Worm (Caenorhabditis elegans) whole organism, L2 larva: ENCODE measurements around the gene sma-1.

Experiments used
- C34F6.9 ChIP-seq: fragments of 150-350 bp; optimal IDR thresholded peaks from 2 replicates; lab custom pipeline; 2014; ENCODE audit warnings: missing biosample characterization, missing genetic modification characterization
- F13H6.1 ChIP-seq: sonication (generic microtip); optimal IDR thresholded peaks from 2 replicates; lab custom pipeline; 2016; ENCODE audit warnings: missing genetic modification characterization, missing compliant biosample characterization
- ZK546.5 ChIP-seq: sonication (generic microtip); optimal IDR thresholded peaks from 2 replicates; lab custom pipeline; 2017; ENCODE audit warnings: missing biosample characterization, missing genetic modification characterization
- aly-2 ChIP-seq: fragments of 150-350 bp; optimal IDR thresholded peaks from 2 replicates; lab custom pipeline; 2014; ENCODE audit warnings: missing biosample characterization, missing genetic modification characterization
- blmp-1 ChIP-seq: sonication (generic microtip); optimal IDR thresholded peaks from 2 replicates; lab custom pipeline; 2017; ENCODE audit warnings: missing genetic modification characterization, mild to moderate bottlenecking, missing compliant biosample characterization, antibody characterized with exemption, moderate library complexity; ENCODE audit not compliant: insufficient read depth
- crh-2 ChIP-seq: sonication (generic microtip); optimal IDR thresholded peaks from 2 replicates; lab custom pipeline; 2017; ENCODE audit warnings: missing biosample characterization, missing genetic modification characterization
- dmd-4 ChIP-seq: sonication (generic microtip); optimal IDR thresholded peaks from 2 replicates; lab custom pipeline; 2017; ENCODE audit warnings: missing biosample characterization, missing genetic modification characterization
- elt-1 ChIP-seq: fragments of 150-350 bp; optimal IDR thresholded peaks from 2 replicates; lab custom pipeline; 2014; ENCODE audit warnings: missing biosample characterization, missing genetic modification characterization
- elt-3 ChIP-seq: sonication (generic microtip); optimal IDR thresholded peaks from 2 replicates; lab custom pipeline; 2017; ENCODE audit warnings: missing biosample characterization, missing genetic modification characterization
- fos-1 ChIP-seq: fragments of 150-350 bp; optimal IDR thresholded peaks from 2 replicates; lab custom pipeline; 2014; ENCODE audit warnings: missing biosample characterization, missing genetic modification characterization
- gmeb-1 ChIP-seq: fragments of 150-350 bp; optimal IDR thresholded peaks from 2 replicates; lab custom pipeline; 2014; ENCODE audit warnings: missing biosample characterization, missing genetic modification characterization
- lin-11 ChIP-seq: fragments of 150-350 bp; sonication (generic microtip); optimal IDR thresholded peaks from 2 replicates; lab custom pipeline; 2014; ENCODE audit warnings: missing biosample characterization, missing genetic modification characterization, inconsistent platforms, mixed read lengths
- lin-13 ChIP-seq: fragments of 150-350 bp; optimal IDR thresholded peaks from 2 replicates; lab custom pipeline; 2014; ENCODE audit warnings: missing biosample characterization, missing genetic modification reagents, missing genetic modification characterization
- lin-39 ChIP-seq: fragments of 150-350 bp; optimal IDR thresholded peaks from 2 replicates; lab custom pipeline; 2014; ENCODE audit warnings: missing biosample characterization, missing genetic modification reagents, missing genetic modification characterization
- lsy-2 ChIP-seq, 2 experiments: fragments of 150-350 bp in 1 of 2; sonication (generic microtip) in 1 of 2; optimal IDR thresholded peaks; 2 replicates each; lab custom pipeline; 2014 to 2017; ENCODE audit warnings: missing biosample characterization in 2 of 2, missing genetic modification characterization in 2 of 2
- mab-5 ChIP-seq: fragments of 150-350 bp; optimal IDR thresholded peaks from 2 replicates; lab custom pipeline; 2014; ENCODE audit warnings: missing biosample characterization, missing genetic modification characterization
- mbf-1 ChIP-seq: sonication (generic microtip); optimal IDR thresholded peaks from 2 replicates; lab custom pipeline; 2017; ENCODE audit warnings: missing biosample characterization, missing genetic modification characterization
- nhr-12 ChIP-seq: fragments of 150-350 bp; optimal IDR thresholded peaks from 2 replicates; lab custom pipeline; 2014; ENCODE audit warnings: missing biosample characterization, missing genetic modification characterization
- nhr-21 ChIP-seq: fragments of 150-350 bp; optimal IDR thresholded peaks from 2 replicates; lab custom pipeline; 2014; ENCODE audit warnings: missing biosample characterization, missing genetic modification characterization
- nhr-237 ChIP-seq: fragments of 150-350 bp; optimal IDR thresholded peaks from 2 replicates; lab custom pipeline; 2014; ENCODE audit warnings: missing biosample characterization, missing genetic modification characterization
- nhr-25 ChIP-seq: fragments of 150-350 bp; sonication (generic microtip); optimal IDR thresholded peaks from 3 replicates; lab custom pipeline; 2014; ENCODE audit warnings: missing biosample characterization, missing genetic modification characterization
- nhr-77 ChIP-seq: fragments of 150-350 bp; optimal IDR thresholded peaks from 2 replicates; lab custom pipeline; 2014; ENCODE audit warnings: missing biosample characterization, missing genetic modification characterization
- peb-1 ChIP-seq: fragments of 150-350 bp; optimal IDR thresholded peaks from 2 replicates; lab custom pipeline; 2014; ENCODE audit warnings: missing biosample characterization, missing genetic modification characterization
- sem-4 ChIP-seq: fragments of 150-350 bp; optimal IDR thresholded peaks from 2 replicates; lab custom pipeline; 2014; ENCODE audit warnings: missing biosample characterization, missing genetic modification reagents, missing genetic modification characterization
- skn-1 ChIP-seq: sonication (generic microtip); optimal IDR thresholded peaks from 2 replicates; lab custom pipeline; 2017; ENCODE audit warnings: missing biosample characterization, missing genetic modification characterization
- sma-9 ChIP-seq, 2 experiments: fragments of 150-350 bp in 1 of 2; sonication (generic microtip) in 1 of 2; optimal IDR thresholded peaks; 2 replicates each; lab custom pipeline; 2014 to 2016; ENCODE audit warnings: missing genetic modification characterization in 2 of 2, mild to moderate bottlenecking in 1 of 2, missing biosample characterization in 1 of 2, missing compliant biosample characterization in 1 of 2, missing genetic modification reagents in 1 of 2, moderate library complexity in 1 of 2
- snpc-4 ChIP-seq: fragments of 150-350 bp; optimal IDR thresholded peaks from 2 replicates; lab custom pipeline; 2014; ENCODE audit warnings: missing biosample characterization, missing genetic modification characterization
- unc-55 ChIP-seq: fragments of 150-350 bp; sonication (generic microtip); optimal IDR thresholded peaks from 3 replicates; lab custom pipeline; 2014; ENCODE audit warnings: missing biosample characterization, missing genetic modification reagents, missing genetic modification characterization
- unc-62 ChIP-seq: fragments of 150-350 bp; optimal IDR thresholded peaks from 2 replicates; lab custom pipeline; 2014; ENCODE audit warnings: missing biosample characterization, missing genetic modification reagents, missing genetic modification characterization
- ztf-11 ChIP-seq: sonication (generic microtip); optimal IDR thresholded peaks from 2 replicates; lab custom pipeline; 2017; ENCODE audit warnings: missing biosample characterization, missing genetic modification characterization
- ztf-4 ChIP-seq: fragments of 150-350 bp; optimal IDR thresholded peaks from 2 replicates; lab custom pipeline; 2014; ENCODE audit warnings: missing biosample characterization, missing genetic modification characterization

sma-1 gene

DNA sequence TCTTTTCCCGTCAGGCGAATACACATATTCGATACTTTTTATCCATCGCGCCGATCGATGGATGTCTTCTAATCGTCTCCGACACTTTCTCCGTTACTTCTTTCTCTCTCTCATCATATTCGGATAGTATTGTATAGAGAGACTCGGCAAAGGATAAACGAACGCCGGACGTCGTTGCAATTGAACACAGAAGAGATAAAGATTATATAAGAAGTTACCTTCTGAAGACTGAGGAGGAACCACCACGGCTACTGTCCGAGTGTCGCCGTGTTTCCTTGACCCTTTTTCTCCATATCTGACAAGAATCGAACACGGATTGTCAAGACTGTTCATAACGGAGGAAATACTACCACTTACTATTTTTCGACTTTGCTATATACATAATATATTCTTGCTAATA lies at the start of gene sma-1:
sma-1 (plus strand) TSS at position 301 of the 400 bp plus-strand sequence.
- TF ChIP-seq peb-1: no peak
- TF ChIP-seq, all 48 proteins: peak for 0

ce11 chrV:11852305-11852704 lies 46.9 kb upstream of the sma-1 start:
- TF ChIP-seq unc-55 (GFP tag; lab: Kevin White, UChicago): peak; percentile 21
- TF ChIP-seq ztf-4 (tag; lab: Kevin White, UChicago): no peak

ce11 chrV:11853723-11854122 lies 45.5 kb upstream of the sma-1 start:
- TF ChIP-seq C34F6.9 (tag; lab: Kevin White, UChicago) (no peak), unc-55 (GFP tag; lab: Kevin White, UChicago) (peak; percentile 25)

DNA sequence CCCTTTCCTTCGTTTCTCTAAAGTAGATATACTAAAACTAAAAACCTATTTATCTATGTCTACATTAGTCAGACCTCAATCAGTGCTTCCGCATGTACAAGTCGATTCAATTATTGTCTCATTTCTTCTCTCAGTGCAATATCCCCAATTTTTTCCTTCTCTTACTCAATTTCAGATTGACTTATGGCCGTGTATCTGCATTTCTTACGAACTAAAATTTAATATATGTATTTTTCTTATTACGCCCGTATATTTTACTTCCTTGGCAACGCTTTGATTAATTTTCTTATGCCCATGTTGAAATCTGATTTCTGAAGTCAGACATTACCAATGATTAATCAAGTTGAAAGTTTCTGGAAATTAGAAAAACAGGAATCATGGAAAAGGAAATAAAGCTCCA lies 44.3 kb upstream of the sma-1 start:
- no peak for TF ChIP-seq sma-9 (GFP tag; optimal IDR thresholded peaks at IDR 0.05; lab: Kevin White, UChicago)
- no peak for TF ChIP-seq sma-9 (tag; optimal IDR thresholded peaks at IDR 0.05; lab: Kevin White, UChicago)
- TF ChIP-seq nhr-237 (tag; lab: Kevin White, UChicago): no peak
- no peak for TF ChIP-seq fos-1
- TF ChIP-seq nhr-77: no peak
- TF ChIP-seq C34F6.9 (tag; lab: Kevin White, UChicago): no peak
- no peak for TF ChIP-seq lin-11 (tag; lab: Kevin White, UChicago)
- no peak for TF ChIP-seq elt-3 (tag; lab: Kevin White, UChicago)
- no peak for TF ChIP-seq aly-2 (tag; lab: Kevin White, UChicago)
- no peak for TF ChIP-seq gmeb-1
- TF ChIP-seq nhr-12 (tag; lab: Kevin White, UChicago): no peak
- TF ChIP-seq nhr-21 (tag; lab: Kevin White, UChicago): peak; percentile 50
- no peak for TF ChIP-seq unc-62 (GFP tag; lab: Kevin White, UChicago)
- peak in 1 of 2 experiments; percentile 50 for TF ChIP-seq lsy-2 (tag; optimal IDR thresholded peaks at IDR 0.05; lab: Kevin White, UChicago)
- TF ChIP-seq dmd-4: peak; percentile 15

ce11 chrV:11856022-11856421 lies 43.2 kb upstream of the sma-1 start:
- TF ChIP-seq mbf-1 (tag; lab: Kevin White, UChicago): no peak
- TF ChIP-seq snpc-4: no peak
- TF ChIP-seq blmp-1: no peak
- no peak for TF ChIP-seq skn-1 (tag; lab: Kevin White, UChicago)
- TF ChIP-seq unc-55 (GFP tag; lab: Kevin White, UChicago): no peak
- no peak for TF ChIP-seq ztf-11 (tag; lab: Kevin White, UChicago)
- no peak for TF ChIP-seq mab-5 (tag; lab: Kevin White, UChicago)
- TF ChIP-seq lin-39: no peak
- TF ChIP-seq crh-2: no peak
- no peak for TF ChIP-seq lin-13 (GFP tag; lab: Kevin White, UChicago)
- TF ChIP-seq elt-1 (tag; lab: Kevin White, UChicago): no peak
- TF ChIP-seq sem-4 (tag; lab: Kevin White, UChicago): no peak

ce11 chrV:11857756-11858155 lies 41.5 kb upstream of the sma-1 start:
- TF ChIP-seq nhr-25 (tag; lab: Kevin White, UChicago) (peak; percentile 77), F13H6.1 (no peak), ztf-11 (tag; lab: Kevin White, UChicago) (no peak), sma-9 (GFP tag; optimal IDR thresholded peaks at IDR 0.05; lab: Kevin White, UChicago) (peak; percentile 43), sma-9 (tag; optimal IDR thresholded peaks at IDR 0.05; lab: Kevin White, UChicago) (no peak)
- TF ChIP-seq, all 48 proteins: peak for 2

DNA sequence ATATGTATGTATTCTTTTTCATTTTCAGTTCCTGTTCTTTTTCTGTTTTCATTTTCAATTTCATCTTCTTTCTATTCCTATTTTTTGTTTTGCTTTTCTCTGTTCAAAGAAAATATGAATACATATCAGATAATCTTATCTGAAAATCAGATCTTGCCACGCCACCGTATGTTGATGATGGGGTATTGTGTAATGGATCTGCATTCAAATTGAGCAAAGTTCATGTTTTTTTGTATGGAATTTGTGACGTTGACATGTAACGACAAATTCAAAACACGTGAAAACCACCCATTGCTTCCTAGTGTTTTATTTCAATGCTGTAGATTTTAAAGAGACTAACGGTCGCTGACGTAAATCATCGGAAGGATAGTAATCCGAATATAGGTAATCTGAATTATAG lies 41.0 kb upstream of the sma-1 start:
- no peak for TF ChIP-seq ZK546.5 (tag; lab: Kevin White, UChicago)
- peak; percentile 29 for TF ChIP-seq sma-9 (GFP tag; optimal IDR thresholded peaks at IDR 0.05; lab: Kevin White, UChicago)
- TF ChIP-seq sma-9 (tag; optimal IDR thresholded peaks at IDR 0.05; lab: Kevin White, UChicago): no peak
- TF ChIP-seq, all 48 proteins: peak for 1
